Fruit fly (Drosophila melanogaster) whole organism, wandering third instar larva: ENCODE data around the gene CG17834.

Source experiments
- Abd-B ChIP-seq: fragments of >200 bp; optimal IDR thresholded peaks from 2 replicates; lab custom pipeline; 2017; ENCODE audit warnings: missing biosample characterization, missing genetic modification characterization
- CG32264 ChIP-seq: fragments of 200-800 bp; sonication (Bioruptor generic); optimal IDR thresholded peaks from 2 replicates; lab custom pipeline; 2016; ENCODE audit warnings: missing biosample characterization, missing genetic modification characterization
- CG9705 ChIP-seq: fragments of 200-800 bp; sonication (Bioruptor generic); optimal IDR thresholded peaks from 2 replicates; lab custom pipeline; 2018; ENCODE audit warnings: missing biosample characterization, mild to moderate bottlenecking, missing genetic modification characterization
- CrebA ChIP-seq: fragments of 200-800 bp; sonication (Bioruptor generic); optimal IDR thresholded peaks from 2 replicates; lab custom pipeline; 2016; ENCODE audit warnings: missing biosample characterization, mild to moderate bottlenecking, missing genetic modification characterization, borderline replicate concordance
- Dfd ChIP-seq: fragments of >200 bp; optimal IDR thresholded peaks from 2 replicates; lab custom pipeline; 2017; ENCODE audit warnings: missing biosample characterization, missing genetic modification characterization
- Dif ChIP-seq: fragments of 200-275, 200-300 bp; sonication (Bioruptor generic); optimal IDR thresholded peaks from 2 replicates; lab custom pipeline; 2018; ENCODE audit warnings: missing biosample characterization, missing genetic modification characterization; ENCODE audit not compliant: partially characterized antibody
- GATAd ChIP-seq: sonication (Bioruptor generic); optimal IDR thresholded peaks from 2 replicates; lab custom pipeline; 2016; ENCODE audit warnings: missing biosample characterization, missing genetic modification characterization
- HLH106 ChIP-seq: fragments of 200-800 bp; optimal IDR thresholded peaks from 3 replicates; lab custom pipeline; 2019; ENCODE audit warnings: missing biosample characterization, mild to moderate bottlenecking, missing genetic modification characterization, moderate library complexity
- Hnf4 ChIP-seq: fragments of 200-800 bp; sonication (Bioruptor generic); optimal IDR thresholded peaks from 2 replicates; lab custom pipeline; 2016; ENCODE audit warnings: missing biosample characterization, mild to moderate bottlenecking, missing genetic modification characterization
- Hr78 ChIP-seq: fragments of >200 bp; optimal IDR thresholded peaks from 2 replicates; lab custom pipeline; 2017; ENCODE audit warnings: missing biosample characterization, missing genetic modification characterization
- Hr83 ChIP-seq: fragments of 200-300 bp; sonication (Bioruptor generic); optimal IDR thresholded peaks from 2 replicates; lab custom pipeline; 2016; ENCODE audit warnings: missing biosample characterization, mild to moderate bottlenecking, missing genetic modification characterization, moderate library complexity; ENCODE audit not compliant: poor library complexity, severe bottlenecking
- Jra ChIP-seq: sonication (Bioruptor generic); optimal IDR thresholded peaks from 2 replicates; lab custom pipeline; 2016; ENCODE audit warnings: missing biosample characterization, missing genetic modification characterization
- Mio ChIP-seq: sonication (Bioruptor generic); optimal IDR thresholded peaks from 2 replicates; lab custom pipeline; 2016; ENCODE audit warnings: missing biosample characterization, missing genetic modification characterization
- Myc ChIP-seq: fragments of >200 bp; optimal IDR thresholded peaks from 2 replicates; lab custom pipeline; 2017
- N ChIP-seq: fragments of >200 bp; optimal IDR thresholded peaks from 2 replicates; lab custom pipeline; 2018; ENCODE audit warnings: missing biosample characterization, missing external identifiers, missing genetic modification characterization
- OdsH ChIP-seq: fragments of 200-800 bp; sonication (Bioruptor generic); optimal IDR thresholded peaks from 2 replicates; lab custom pipeline; 2016; ENCODE audit warnings: missing biosample characterization, mild to moderate bottlenecking, missing genetic modification characterization
- Rel ChIP-seq, 2 experiments: fragments of 200-800 bp; sonication (Bioruptor generic) in 1 of 2; optimal IDR thresholded peaks; 2 replicates in 1 of 2; 3 replicates in 1 of 2; lab custom pipeline; 2016 to 2019; ENCODE audit warnings: mild to moderate bottlenecking in 2 of 2, missing biosample characterization in 2 of 2, missing genetic modification characterization in 2 of 2, moderate library complexity in 1 of 2
- Sp1 ChIP-seq: fragments of 200-800 bp; sonication (Bioruptor generic); optimal IDR thresholded peaks from 3 replicates; lab custom pipeline; 2019; ENCODE audit warnings: missing biosample characterization, mild to moderate bottlenecking, missing genetic modification characterization, moderate library complexity
- Vsx2 ChIP-seq: fragments of 200-300, 225-300 bp; sonication (Bioruptor generic); optimal IDR thresholded peaks from 2 replicates; lab custom pipeline; 2018; ENCODE audit warnings: missing biosample characterization, missing genetic modification characterization; ENCODE audit not compliant: partially characterized antibody
- br ChIP-seq: fragments of 200-800 bp; sonication (Bioruptor generic); optimal IDR thresholded peaks from 2 replicates; lab custom pipeline; 2016; ENCODE audit warnings: missing biosample characterization, missing genetic modification characterization
- brk ChIP-seq: fragments of 200-800 bp; sonication (Bioruptor generic); optimal IDR thresholded peaks from 2 replicates; lab custom pipeline; 2016; ENCODE audit warnings: missing biosample characterization, mild to moderate bottlenecking, missing genetic modification characterization
- dl ChIP-seq, 2 experiments: fragments of 175-275, 200-275 bp in 1 of 2; fragments of 200-275 bp in 1 of 2; sonication (Bioruptor generic); optimal IDR thresholded peaks; lab custom pipeline; 2018; ENCODE audit warnings: mild to moderate bottlenecking in 2 of 2, missing biosample characterization in 2 of 2, missing genetic modification characterization in 2 of 2, moderate library complexity in 2 of 2; ENCODE audit not compliant: partially characterized antibody in 2 of 2, insufficient read depth in 1 of 2
- dmrt93B ChIP-seq: fragments of 200-800 bp; sonication (Bioruptor generic); optimal IDR thresholded peaks from 2 replicates; lab custom pipeline; 2018; ENCODE audit warnings: missing biosample characterization, mild to moderate bottlenecking, missing genetic modification characterization
- dsf ChIP-seq: sonication (Bioruptor generic); optimal IDR thresholded peaks from 2 replicates; lab custom pipeline; 2016; ENCODE audit warnings: missing biosample characterization, missing genetic modification characterization, borderline replicate concordance
- ey ChIP-seq: fragments of 200-800 bp; sonication (Bioruptor generic); optimal IDR thresholded peaks from 2 replicates; lab custom pipeline; 2016; ENCODE audit warnings: missing biosample characterization, missing genetic modification characterization
- foxo ChIP-seq, 2 experiments: fragments of 200-800 bp; sonication (Bioruptor generic); optimal IDR thresholded peaks; 2 replicates in 1 of 2; 3 replicates in 1 of 2; lab custom pipeline; 2016 to 2017; ENCODE audit warnings: missing biosample characterization in 2 of 2, missing genetic modification characterization in 2 of 2
- fru ChIP-seq: fragments of 200-800 bp; sonication (Bioruptor generic); optimal IDR thresholded peaks from 3 replicates; lab custom pipeline; 2016; ENCODE audit warnings: missing biosample characterization, mild to moderate bottlenecking, missing genetic modification characterization
- h ChIP-seq: fragments of 200-800 bp; sonication (Bioruptor generic); optimal IDR thresholded peaks from 3 replicates; lab custom pipeline; 2016; ENCODE audit warnings: missing biosample characterization, mild to moderate bottlenecking, missing genetic modification characterization
- jim ChIP-seq: fragments of 175-275, 200-325 bp; sonication (Bioruptor generic); optimal IDR thresholded peaks from 2 replicates; lab custom pipeline; 2016; ENCODE audit warnings: missing biosample characterization, mild to moderate bottlenecking, missing genetic modification characterization
- lola ChIP-seq: fragments of >200 bp; optimal IDR thresholded peaks from 2 replicates; lab custom pipeline; 2017; ENCODE audit warnings: missing biosample characterization, missing genetic modification characterization
- pan ChIP-seq: fragments of >200 bp; optimal IDR thresholded peaks from 2 replicates; lab custom pipeline; 2017
- psq ChIP-seq: fragments of 200-800 bp; sonication (Bioruptor generic); optimal IDR thresholded peaks from 3 replicates; lab custom pipeline; 2017; ENCODE audit warnings: missing biosample characterization, mild to moderate bottlenecking, missing genetic modification characterization, moderate library complexity
- rgr ChIP-seq: fragments of 200-800 bp; sonication (Bioruptor generic); optimal IDR thresholded peaks from 3 replicates; lab custom pipeline; 2016; ENCODE audit warnings: missing biosample characterization, mild to moderate bottlenecking, missing genetic modification characterization
- sage ChIP-seq: fragments of 200-800 bp; sonication (Bioruptor generic); optimal IDR thresholded peaks from 2 replicates; lab custom pipeline; 2016; ENCODE audit warnings: missing biosample characterization, mild to moderate bottlenecking, missing genetic modification characterization
- sv ChIP-seq: fragments of 200-800 bp; sonication (Bioruptor generic); optimal IDR thresholded peaks from 3 replicates; lab custom pipeline; 2016; ENCODE audit warnings: missing biosample characterization, missing genetic modification characterization
- tai ChIP-seq: sonication (Bioruptor generic); optimal IDR thresholded peaks from 2 replicates; lab custom pipeline; 2016; ENCODE audit warnings: missing biosample characterization, missing genetic modification characterization
- usp ChIP-seq: fragments of >200 bp; optimal IDR thresholded peaks from 2 replicates; lab custom pipeline; 2017; ENCODE audit warnings: missing biosample characterization, missing genetic modification characterization
- woc ChIP-seq: sonication (Bioruptor generic); optimal IDR thresholded peaks from 2 replicates; lab custom pipeline; 2016; ENCODE audit warnings: missing biosample characterization, mild to moderate bottlenecking, missing genetic modification characterization

Gene CG17834

dm6 chr2L:8538449-8539050, 9.6 kb downstream of the CG17834 start:
- no peak for TF ChIP-seq Dif
- no peak for TF ChIP-seq woc (GFP tag; lab: Kevin White, UChicago)
- no peak for TF ChIP-seq Rel (GFP tag; optimal IDR thresholded peaks at IDR 0.05; lab: Kevin White, UChicago)
- peak; percentile 55 for TF ChIP-seq Rel (tag; optimal IDR thresholded peaks at IDR 0.05; lab: Kevin White, UChicago)

- peak; percentile 17 for TF ChIP-seq Hr83 (GFP tag; lab: Kevin White, UChicago)
- no peak for TF ChIP-seq Jra
- no peak for TF ChIP-seq Hr78 (GFP tag; lab: Kevin White, UChicago)
- peak; percentile 6 for TF ChIP-seq jim (GFP tag; lab: Kevin White, UChicago)
- TF ChIP-seq CG9705: no peak
- TF ChIP-seq brk (GFP tag; lab: Kevin White, UChicago): no peak
- TF ChIP-seq ey (GFP tag; lab: Kevin White, UChicago): peak; percentile 49
- TF ChIP-seq N (GFP tag; lab: Kevin White, UChicago): no peak
- TF ChIP-seq Myc (lab: Kevin White, UChicago): no peak
- peak; percentile 85 for TF ChIP-seq rgr (GFP tag; lab: Kevin White, UChicago)
- TF ChIP-seq pan (lab: Kevin White, UChicago): peak; percentile 60
- peak; percentile 28 for TF ChIP-seq psq (GFP tag; lab: Kevin White, UChicago)
- peak; percentile 21 for TF ChIP-seq HLH106 (tag; lab: Kevin White, UChicago)
- TF ChIP-seq br (GFP tag; lab: Kevin White, UChicago): peak; percentile 33
- TF ChIP-seq h (GFP tag; lab: Kevin White, UChicago): peak; percentile 52
- no peak for TF ChIP-seq dl (GFP tag; optimal IDR thresholded peaks at IDR 0.05; lab: Kevin White, UChicago; ENCODE audit: insufficient read depth in 1 of 2, partially characterized antibody in 2 of 2)
- TF ChIP-seq Vsx2 (GFP tag; lab: Kevin White, UChicago): no peak
- TF ChIP-seq Hnf4 (GFP tag; lab: Kevin White, UChicago): peak; percentile 30
- no peak for TF ChIP-seq lola
- TF ChIP-seq GATAd (GFP tag; lab: Kevin White, UChicago): no peak
- TF ChIP-seq CrebA (GFP tag; lab: Kevin White, UChicago): peak; percentile 18
- TF ChIP-seq Dif: no peak
- peak; percentile 44 for TF ChIP-seq sv (GFP tag; lab: Kevin White, UChicago)
- no peak for TF ChIP-seq CG32264 (GFP tag; lab: Kevin White, UChicago)
- TF ChIP-seq dsf (GFP tag; lab: Kevin White, UChicago): no peak
- no peak for TF ChIP-seq Dfd (GFP tag; lab: Kevin White, UChicago)
- no peak for TF ChIP-seq Rel (GFP tag; optimal IDR thresholded peaks at IDR 0.05; lab: Kevin White, UChicago)
- TF ChIP-seq Rel (tag; optimal IDR thresholded peaks at IDR 0.05; lab: Kevin White, UChicago): peak; percentile 98
- TF ChIP-seq woc (GFP tag; lab: Kevin White, UChicago): peak; percentile 87
- TF ChIP-seq Mio (GFP tag; lab: Kevin White, UChicago): no peak
- TF ChIP-seq OdsH: peak; percentile 34
- peak in 1 of 2 experiments; percentile 73 for TF ChIP-seq foxo (GFP tag; optimal IDR thresholded peaks at IDR 0.05; lab: Kevin White, UChicago)
- no peak for TF ChIP-seq sage (GFP tag; lab: Kevin White, UChicago)
- no peak for TF ChIP-seq usp (GFP tag; lab: Kevin White, UChicago)
- no peak for TF ChIP-seq Abd-B (GFP tag; lab: Kevin White, UChicago)
- TF ChIP-seq Sp1 (GFP tag; lab: Kevin White, UChicago): peak; percentile 47
- TF ChIP-seq tai (GFP tag; lab: Kevin White, UChicago): no peak
- TF ChIP-seq dmrt93B (GFP tag; lab: Kevin White, UChicago): no peak
- peak; percentile 77 for TF ChIP-seq fru
Observed at dm6 chr2L:8541469-8542233, 12.7 kb downstream of the CG17834 start, which contains the start of gene Sema1a. Gene Sema1a, plus strand, starts transcription at chr2L:8542147.
